Fruit fly (Drosophila melanogaster): ENCODE results near the gene CG31517.

Gene CG31517

DNA sequence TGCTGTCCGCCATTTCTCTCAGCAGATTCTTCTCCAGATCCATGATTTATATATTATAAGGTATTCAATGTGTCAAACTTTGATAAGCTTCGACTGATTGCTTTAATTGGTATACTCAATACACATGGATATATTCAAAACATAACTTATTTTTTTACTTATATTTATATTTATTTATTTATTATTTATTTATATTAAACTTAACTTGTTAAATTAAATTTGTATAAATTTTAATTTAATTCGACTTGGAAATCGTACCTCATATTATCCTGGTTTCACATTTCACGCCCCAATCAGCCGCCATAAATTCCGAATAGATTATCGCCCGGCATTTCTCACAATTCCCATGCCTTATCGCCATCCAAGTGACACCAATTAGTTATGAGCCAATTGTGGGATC lies 4.9 kb upstream of the CG31517 start, which contains the start of gene Art9:
Gene Art9 (minus strand): TSS at position 101 of the 400 bp plus-strand sequence.
- no peak for TF ChIP-seq Dll (optimal IDR thresholded peaks at IDR 0.05)
- TF ChIP-seq usp (GFP tag; optimal IDR thresholded peaks at IDR 0.05): no peak
- no peak for TF ChIP-seq CG8478 (optimal IDR thresholded peaks at IDR 0.05)
- no peak for TF ChIP-seq pan (optimal IDR thresholded peaks at IDR 0.05)
- TF ChIP-seq psq (optimal IDR thresholded peaks at IDR 0.05): no peak
- no peak for TF ChIP-seq EcR (GFP tag; optimal IDR thresholded peaks at IDR 0.05)

- TF ChIP-seq EcR (GFP tag; optimal IDR thresholded peaks at IDR 0.05) (no peak), Dll (optimal IDR thresholded peaks at IDR 0.05) (no peak)
Observed at dm6 chr3R:13945712-13946111, 2.5 kb upstream of the CG31517 start, which contains the start of gene Art6. Gene Art6, minus strand, starts transcription at chr3R:13945812.

dm6 chr3R:13946117-13946516 lies 2.1 kb upstream of the CG31517 start:
- no peak for TF ChIP-seq Dll (optimal IDR thresholded peaks at IDR 0.05)
- TF ChIP-seq psq (optimal IDR thresholded peaks at IDR 0.05): no peak
- TF ChIP-seq CG8478 (optimal IDR thresholded peaks at IDR 0.05): no peak
- no peak for TF ChIP-seq pan (optimal IDR thresholded peaks at IDR 0.05)
- TF ChIP-seq usp (GFP tag; optimal IDR thresholded peaks at IDR 0.05): no peak
- no peak for TF ChIP-seq EcR (GFP tag; optimal IDR thresholded peaks at IDR 0.05)

dm6 chr3R:13947415-13947814 lies 805 bp upstream of the CG31517 start:
- TF ChIP-seq usp (GFP tag; optimal IDR thresholded peaks at IDR 0.05) (no peak), CG8478 (optimal IDR thresholded peaks at IDR 0.05) (no peak), psq (optimal IDR thresholded peaks at IDR 0.05) (no peak), Dll (optimal IDR thresholded peaks at IDR 0.05) (no peak), EcR (GFP tag; optimal IDR thresholded peaks at IDR 0.05) (no peak), pan (optimal IDR thresholded peaks at IDR 0.05) (no peak)

DNA sequence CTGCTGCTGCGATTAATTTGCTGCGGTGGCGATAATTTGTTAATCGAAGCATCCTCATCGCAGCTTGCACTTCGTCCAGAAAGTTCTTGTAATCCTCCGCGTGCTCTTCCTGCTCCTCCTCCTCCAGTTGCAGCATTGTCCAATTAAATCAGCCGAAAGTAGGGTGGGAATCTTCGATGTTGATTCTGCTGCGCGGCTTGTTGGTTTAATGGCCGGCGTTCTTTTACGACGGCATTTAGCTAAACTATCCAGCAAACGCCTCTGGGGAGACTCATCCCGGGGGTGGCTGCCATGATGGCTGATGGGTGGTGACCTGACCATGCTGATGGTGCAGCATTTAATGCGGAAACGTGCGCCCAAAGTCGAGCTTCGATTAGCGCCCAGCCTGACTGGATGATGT lies 1.4 kb downstream of the CG31517 start:
- TF ChIP-seq Dll (optimal IDR thresholded peaks at IDR 0.05): no peak
- no peak for TF ChIP-seq EcR (GFP tag; optimal IDR thresholded peaks at IDR 0.05)
- TF ChIP-seq pan (optimal IDR thresholded peaks at IDR 0.05): no peak
- TF ChIP-seq usp (GFP tag; optimal IDR thresholded peaks at IDR 0.05): no peak
- TF ChIP-seq psq (optimal IDR thresholded peaks at IDR 0.05): no peak
- TF ChIP-seq CG8478 (optimal IDR thresholded peaks at IDR 0.05): no peak

dm6 chr3R:13951038-13951437 lies 2.8 kb downstream of the CG31517 start, which contains the start of gene CG9926:
Gene CG9926, minus strand, starts transcription at chr3R:13951138.
- no peak for TF ChIP-seq usp (GFP tag; optimal IDR thresholded peaks at IDR 0.05)
- no peak for TF ChIP-seq EcR (GFP tag; optimal IDR thresholded peaks at IDR 0.05)

dm6 chr3R:13952303-13952702 lies 4.1 kb downstream of the CG31517 start:
- TF ChIP-seq CG8478 (optimal IDR thresholded peaks at IDR 0.05) (no peak), Dll (optimal IDR thresholded peaks at IDR 0.05) (no peak), usp (GFP tag; optimal IDR thresholded peaks at IDR 0.05) (no peak), psq (optimal IDR thresholded peaks at IDR 0.05) (no peak)

DNA sequence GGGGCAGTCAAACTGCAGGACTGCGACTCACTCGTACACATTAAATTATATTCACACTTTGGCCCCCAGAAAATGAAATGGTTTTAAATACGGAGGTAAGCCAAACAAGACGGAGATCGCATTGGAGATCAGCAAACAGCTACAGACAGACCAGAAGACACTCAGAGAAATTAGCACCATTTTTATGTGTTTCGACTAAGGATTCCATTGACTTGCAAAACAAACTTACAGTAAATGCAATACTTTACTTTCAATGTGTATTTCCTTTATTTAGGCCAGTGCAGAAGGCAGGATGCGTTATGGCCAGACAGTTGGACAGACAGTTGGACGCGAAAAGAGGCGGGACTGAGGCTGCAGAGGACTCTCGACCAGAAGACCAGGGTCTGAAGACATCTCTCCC lies 7.0 kb downstream of the CG31517 start:
- TF ChIP-seq Dll (optimal IDR thresholded peaks at IDR 0.05) (no peak), CG8478 (optimal IDR thresholded peaks at IDR 0.05) (no peak), EcR (GFP tag; optimal IDR thresholded peaks at IDR 0.05) (no peak), pan (optimal IDR thresholded peaks at IDR 0.05) (no peak)

DNA sequence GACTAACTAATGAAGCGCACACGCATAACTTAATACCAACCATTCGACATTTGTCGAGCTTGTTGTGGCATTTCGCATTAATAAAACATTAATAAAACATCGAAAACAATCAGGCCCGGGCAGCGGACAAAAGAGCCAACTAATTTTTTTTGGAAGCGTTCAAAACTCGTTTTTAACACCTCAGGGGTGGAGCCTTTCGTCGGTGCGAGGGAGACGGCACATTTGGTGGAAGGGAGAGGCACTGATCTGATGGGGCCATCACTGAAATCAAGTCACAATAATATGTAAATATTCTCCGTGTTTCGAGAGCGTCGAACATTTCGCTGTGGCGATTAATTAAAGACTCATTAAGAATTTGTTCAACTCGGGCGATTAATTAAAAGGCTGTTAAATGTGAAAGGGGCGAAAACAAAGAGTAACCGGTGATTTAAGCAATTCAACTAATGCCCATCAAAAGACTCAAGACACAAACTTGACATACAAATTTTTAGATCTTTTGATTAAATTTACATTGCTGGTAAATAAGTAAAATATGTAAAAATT lies 8.7 kb downstream of the CG31517 start:
- TF ChIP-seq psq (optimal IDR thresholded peaks at IDR 0.05) (no peak), CG8478 (optimal IDR thresholded peaks at IDR 0.05) (no peak), EcR (GFP tag; optimal IDR thresholded peaks at IDR 0.05) (no peak), usp (GFP tag; optimal IDR thresholded peaks at IDR 0.05) (no peak), Dll (optimal IDR thresholded peaks at IDR 0.05) (no peak), pan (optimal IDR thresholded peaks at IDR 0.05) (no peak)

DNA sequence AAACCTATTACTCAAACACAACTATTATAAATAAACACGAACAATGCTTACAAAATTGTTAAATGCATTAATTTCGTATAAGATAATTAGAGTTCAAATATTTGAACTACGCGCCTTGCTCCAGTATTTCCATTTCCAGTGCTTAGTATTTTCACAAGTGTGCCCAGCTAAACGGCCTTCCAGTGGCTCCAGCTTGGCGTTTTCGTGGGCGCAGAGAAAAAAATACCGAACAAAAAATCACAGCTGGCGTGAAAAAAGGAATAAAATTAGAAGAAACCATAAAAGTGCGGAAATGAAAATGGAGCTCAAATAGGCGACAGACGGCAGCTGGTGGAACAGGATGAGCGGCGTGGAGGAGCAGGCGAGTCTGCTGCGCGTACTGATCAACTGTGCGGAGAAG lies 10.4 kb downstream of the CG31517 start, which contains the start of gene Ipp:
Gene Ipp (plus strand): TSS at position 208 of the 400 bp plus-strand sequence.
- TF ChIP-seq pan (optimal IDR thresholded peaks at IDR 0.05) (no peak), Dll (optimal IDR thresholded peaks at IDR 0.05) (no peak), EcR (GFP tag; optimal IDR thresholded peaks at IDR 0.05) (no peak), psq (optimal IDR thresholded peaks at IDR 0.05) (no peak), usp (GFP tag; optimal IDR thresholded peaks at IDR 0.05) (no peak), CG8478 (optimal IDR thresholded peaks at IDR 0.05) (no peak)

DNA sequence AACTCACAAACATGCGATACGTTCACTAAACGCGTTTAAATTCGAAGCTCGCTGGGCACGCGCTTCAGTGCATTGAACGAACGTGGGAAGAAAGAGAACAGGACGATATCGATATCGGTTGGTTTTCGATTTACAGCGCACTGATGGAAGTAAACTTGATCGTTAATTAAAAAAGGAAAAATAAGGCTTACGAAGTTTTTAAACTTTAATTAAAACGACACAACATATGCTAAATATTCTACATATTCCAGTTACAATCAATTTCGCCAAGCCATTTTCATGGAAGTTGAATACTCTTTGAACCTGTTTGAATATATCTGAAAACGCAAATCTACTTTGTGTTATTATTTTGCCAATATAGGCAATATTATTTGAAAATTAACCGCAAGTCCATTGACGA lies 15.9 kb downstream of the CG31517 start, which contains the start of gene Kots:
Gene Kots (minus strand): TSS at position 101 of the 400 bp plus-strand sequence.
- TF ChIP-seq CG8478 (optimal IDR thresholded peaks at IDR 0.05): no peak
- no peak for TF ChIP-seq EcR (GFP tag; optimal IDR thresholded peaks at IDR 0.05)
- no peak for TF ChIP-seq psq (optimal IDR thresholded peaks at IDR 0.05)

DNA sequence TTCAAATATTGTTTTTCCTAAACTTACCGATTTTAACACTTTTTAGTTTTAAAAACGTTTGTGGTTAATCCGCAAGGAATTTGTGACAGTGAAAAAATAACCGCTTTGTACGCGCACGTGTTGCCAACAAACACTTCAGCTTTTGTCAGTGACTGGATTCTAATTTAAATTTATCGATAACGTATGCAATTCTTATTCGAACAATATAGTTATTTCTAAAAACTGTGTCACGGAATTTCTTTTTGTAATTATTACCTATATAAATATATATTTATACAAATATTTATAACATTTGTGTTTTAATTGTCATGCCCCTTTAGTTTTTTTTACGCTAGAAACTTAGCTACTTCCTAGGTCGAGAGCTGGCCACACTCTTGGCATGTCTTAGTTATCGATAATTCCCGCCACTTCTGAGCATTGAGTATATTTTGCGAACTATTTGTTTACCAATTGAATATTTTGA lies 16.3 kb downstream of the CG31517 start, which contains the start of gene Orc2:
Gene Orc2 (plus strand): TSS at position 373 of the 463 bp plus-strand sequence.
- TF ChIP-seq usp (GFP tag; optimal IDR thresholded peaks at IDR 0.05) (no peak), Dll (optimal IDR thresholded peaks at IDR 0.05) (no peak), pan (optimal IDR thresholded peaks at IDR 0.05) (no peak), EcR (GFP tag; optimal IDR thresholded peaks at IDR 0.05) (no peak), CG8478 (optimal IDR thresholded peaks at IDR 0.05) (no peak), psq (optimal IDR thresholded peaks at IDR 0.05) (no peak)

- TF ChIP-seq psq (optimal IDR thresholded peaks at IDR 0.05): no peak
- TF ChIP-seq Dll (optimal IDR thresholded peaks at IDR 0.05): no peak
- no peak for TF ChIP-seq CG8478 (optimal IDR thresholded peaks at IDR 0.05)
- TF ChIP-seq usp (GFP tag; optimal IDR thresholded peaks at IDR 0.05): no peak
- no peak for TF ChIP-seq pan (optimal IDR thresholded peaks at IDR 0.05)
- no peak for TF ChIP-seq EcR (GFP tag; optimal IDR thresholded peaks at IDR 0.05)
Observed at dm6 chr3R:13971728-13972448, 23.7 kb downstream of the CG31517 start.
